Fruit fly (Drosophila melanogaster): ENCODE data around the gene CG14275.

Gene CG14275

DNA sequence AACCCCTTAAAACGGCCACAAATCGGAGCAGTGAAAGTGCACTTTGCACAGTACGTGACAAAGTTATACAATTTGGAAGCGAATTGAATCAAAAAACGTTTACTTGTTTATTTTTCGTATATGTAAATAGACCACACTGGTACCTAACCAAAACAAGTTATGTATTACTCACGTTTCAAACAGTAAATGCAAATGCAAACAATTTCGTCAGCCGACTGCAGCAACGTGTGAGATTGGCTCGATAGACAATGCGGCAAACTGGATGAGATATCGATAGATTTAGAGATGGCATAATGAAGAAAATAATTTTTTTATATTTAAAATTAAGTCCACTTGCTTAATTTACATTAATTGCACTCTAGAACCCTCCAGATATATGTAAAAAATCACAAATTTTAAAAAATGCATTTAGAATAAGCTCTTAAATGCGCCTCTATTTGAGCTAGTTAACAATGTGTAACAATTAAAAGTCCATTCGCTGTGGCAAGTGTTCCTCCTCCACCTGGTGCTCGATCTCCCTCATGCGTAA, 54.3 kb downstream of the CG14275 start, which contains the start of gene AlaRS (continued):
- TF ChIP-seq CG3065 (GFP tag; optimal IDR thresholded peaks at IDR 0.05) = no peak
- TF ChIP-seq Chrac-16 (GFP tag; optimal IDR thresholded peaks at IDR 0.05) = peak; percentile 16
- TF ChIP-seq ranshi (GFP tag; IDR thresholded peaks at IDR 0.05) = no peak
- TF ChIP-seq GATAe (GFP tag; conservative IDR thresholded peaks at IDR 0.05) = no peak
- no peak for TF ChIP-seq mirr (GFP tag; optimal IDR thresholded peaks at IDR 0.05)
- peak; percentile 27 for TF ChIP-seq odd (GFP tag; optimal IDR thresholded peaks at IDR 0.05)
- no peak for TF ChIP-seq Taf1 (GFP tag; IDR thresholded peaks at IDR 0.05)
- TF ChIP-seq CG30020 (tag; optimal IDR thresholded peaks at IDR 0.05) = peak; percentile 54
- no peak for TF ChIP-seq CG12104 (GFP tag; optimal IDR thresholded peaks at IDR 0.05)
- no peak for TF ChIP-seq toy (GFP tag; IDR thresholded peaks at IDR 0.05)
- TF ChIP-seq gem (tag; optimal IDR thresholded peaks at IDR 0.05) = peak; percentile 70
- TF ChIP-seq CG2199 (GFP tag; IDR thresholded peaks at IDR 0.05) = no peak
- no peak for TF ChIP-seq danr (GFP tag; IDR thresholded peaks at IDR 0.05)
- TF ChIP-seq Eip74EF (GFP tag; optimal IDR thresholded peaks at IDR 0.05) = peak in 1 of 2 experiments; percentile 9
- TF ChIP-seq CG1832 (GFP tag; optimal IDR thresholded peaks at IDR 0.05) = no peak
- TF ChIP-seq CG31365 (tag; optimal IDR thresholded peaks at IDR 0.05) = no peak
- peak; percentile 29 for TF ChIP-seq HmgZ (tag; optimal IDR thresholded peaks at IDR 0.05)
- peak; percentile 24 for TF ChIP-seq Dp (GFP tag; optimal IDR thresholded peaks at IDR 0.05)
- peak; percentile 56 for TF ChIP-seq CG7556 (GFP tag; optimal IDR thresholded peaks at IDR 0.05)
- TF ChIP-seq ERR (GFP tag; optimal IDR thresholded peaks at IDR 0.05) = no peak
- TF ChIP-seq Doc2 (GFP tag; IDR thresholded peaks at IDR 0.05) = no peak
- no peak for TF ChIP-seq fd64A (GFP tag; optimal IDR thresholded peaks at IDR 0.05)
- TF ChIP-seq CG12769 (tag; optimal IDR thresholded peaks at IDR 0.05) = no peak
- TF ChIP-seq Kr (GFP tag; optimal IDR thresholded peaks at IDR 0.05) = no peak
- peak; percentile 46 for TF ChIP-seq CG7839 (tag; optimal IDR thresholded peaks at IDR 0.05)
- peak; percentile 70 for TF ChIP-seq lbe (GFP tag; optimal IDR thresholded peaks at IDR 0.05)
- peak; percentile 54 for TF ChIP-seq Blimp-1 (GFP tag; optimal IDR thresholded peaks at IDR 0.05)
- TF ChIP-seq Sry-δ (GFP tag; optimal IDR thresholded peaks at IDR 0.05) = peak; percentile 71
- no peak for TF ChIP-seq CG16863 (GFP tag; optimal IDR thresholded peaks at IDR 0.05)
- peak in 1 of 3 experiments; percentile 29 for TF ChIP-seq lola (GFP tag; optimal IDR thresholded peaks at IDR 0.05)
- TF ChIP-seq corto (GFP tag; optimal IDR thresholded peaks at IDR 0.05) = peak; percentile 50
- TF ChIP-seq PHDP (tag; optimal IDR thresholded peaks at IDR 0.05) = peak; percentile 47
- peak; percentile 21 for TF ChIP-seq CG10147 (GFP tag; optimal IDR thresholded peaks at IDR 0.05)
- TF ChIP-seq Lim3 (GFP tag; IDR thresholded peaks at IDR 0.05) = no peak
- TF ChIP-seq ewg (GFP tag; optimal IDR thresholded peaks at IDR 0.05) = no peak
- TF ChIP-seq CG13123 (GFP tag; optimal IDR thresholded peaks at IDR 0.05) = no peak
- no peak for TF ChIP-seq ap (GFP tag; IDR thresholded peaks at IDR 0.05)
- peak; percentile 41; the same call in 1 of the 2 replicates for TF ChIP-seq Rfx (GFP tag; IDR thresholded peaks at IDR 0.05)
- peak; percentile 26 for TF ChIP-seq pum (GFP tag; optimal IDR thresholded peaks at IDR 0.05)
- no peak for TF ChIP-seq jing (GFP tag; optimal IDR thresholded peaks at IDR 0.05)
- no peak for TF ChIP-seq pho (GFP tag; optimal IDR thresholded peaks at IDR 0.05)
- no peak for TF ChIP-seq trh (GFP tag; optimal IDR thresholded peaks at IDR 0.05)
- TF ChIP-seq vnd (GFP tag; IDR thresholded peaks at IDR 0.05; ENCODE audit: partially characterized antibody) = peak; percentile 47; the same call in 2 of the 3 replicates
- peak; percentile 45 for TF ChIP-seq stwl (tag; optimal IDR thresholded peaks at IDR 0.05)
- TF ChIP-seq CG8281 (tag; optimal IDR thresholded peaks at IDR 0.05) = no peak
- no peak for TF ChIP-seq Ada2b (GFP tag; IDR thresholded peaks at IDR 0.05)
- TF ChIP-seq da (GFP tag; optimal IDR thresholded peaks at IDR 0.05) = no peak
- peak; percentile 25 for TF ChIP-seq ind (GFP tag; optimal IDR thresholded peaks at IDR 0.05)
- no peak for TF ChIP-seq CG17912 (GFP tag; optimal IDR thresholded peaks at IDR 0.05)
- TF ChIP-seq CG1647 (GFP tag; optimal IDR thresholded peaks at IDR 0.05) = no peak

Data from whole organism, embryonic.